Worm (Caenorhabditis elegans) whole organism, young adult: ENCODE results near the gene hmp-1.

ENCODE experiments used
- B0336.3 ChIP-seq: fragments of 200-800 bp; sonication (Bioruptor generic); IDR thresholded peaks from 2 replicates; pipeline ENCODE4 v1.3.6; 2022; ENCODE audit warnings: missing genetic modification characterization, missing compliant biosample characterization
- C06A6.2 ChIP-seq: fragments of 200-800 bp; sonication (Bioruptor generic); conservative IDR thresholded peaks from 2 replicates; pipeline ENCODE4 v1.3.6; 2022; ENCODE audit warnings: missing genetic modification characterization, missing compliant biosample characterization
- F23B12.7 ChIP-seq: sonication (generic microtip); optimal IDR thresholded peaks from 2 replicates; lab custom pipeline; 2017; ENCODE audit warnings: missing genetic modification characterization, mild to moderate bottlenecking, missing compliant biosample characterization, antibody characterized with exemption, moderate library complexity; ENCODE audit not compliant: insufficient read depth
- F33H1.4 ChIP-seq: fragments of 200-800 bp; sonication (Bioruptor generic); IDR thresholded peaks from 2 replicates; pipeline ENCODE4 v1.3.6; 2022; ENCODE audit warnings: missing genetic modification reagents, missing genetic modification characterization, missing compliant biosample characterization
- F49E8.2 ChIP-seq: sonication (generic microtip); optimal IDR thresholded peaks from 3 replicates; lab custom pipeline; 2017; ENCODE audit warnings: missing genetic modification characterization, mild to moderate bottlenecking, missing compliant biosample characterization, antibody characterized with exemption, moderate library complexity; ENCODE audit not compliant: insufficient read depth
- F52B5.7 ChIP-seq: sonication (generic microtip); optimal IDR thresholded peaks from 2 replicates; lab custom pipeline; 2016; ENCODE audit warnings: mild to moderate bottlenecking, missing genetic modification characterization, missing compliant biosample characterization
- F57A8.1 ChIP-seq: fragments of 200-800 bp; sonication (Bioruptor generic); optimal IDR thresholded peaks from 2 replicates; lab custom pipeline; 2018; ENCODE audit warnings: mild to moderate bottlenecking, missing genetic modification characterization, moderate library complexity, missing compliant biosample characterization
- Y67H2A.10 ChIP-seq: fragments of 200-800 bp; sonication (Bioruptor generic); conservative IDR thresholded peaks from 2 replicates; pipeline ENCODE4 v1.3.6; 2022; ENCODE audit warnings: missing genetic modification reagents, missing genetic modification characterization, missing compliant biosample characterization
- Y95B8A.8 ChIP-seq: fragments of 200-800 bp; sonication (Bioruptor generic); IDR thresholded peaks from 2 replicates; pipeline ENCODE4 v1.3.6; 2022; ENCODE audit warnings: missing genetic modification reagents, missing genetic modification characterization, missing compliant biosample characterization
- ZK185.1 ChIP-seq: sonication (generic microtip); optimal IDR thresholded peaks from 2 replicates; lab custom pipeline; 2016; ENCODE audit warnings: mild to moderate bottlenecking, missing genetic modification characterization, missing compliant biosample characterization; ENCODE audit not compliant: poor library complexity, severe bottlenecking
- akir-1 ChIP-seq: fragments of 200-800 bp; sonication (Bioruptor generic); optimal IDR thresholded peaks from 2 replicates; lab custom pipeline; 2018; ENCODE audit warnings: mild to moderate bottlenecking, missing genetic modification characterization, moderate library complexity, missing compliant biosample characterization
- atf-7 ChIP-seq: sonication (generic microtip); optimal IDR thresholded peaks from 2 replicates; lab custom pipeline; 2017; ENCODE audit warnings: mild to moderate bottlenecking, missing genetic modification characterization, missing compliant biosample characterization
- athp-1 ChIP-seq: sonication (generic microtip); optimal IDR thresholded peaks from 2 replicates; lab custom pipeline; 2017; ENCODE audit warnings: mild to moderate bottlenecking, missing genetic modification characterization, missing compliant biosample characterization
- bed-1 ChIP-seq: fragments of 200-800 bp; sonication (Bioruptor generic); IDR thresholded peaks from 2 replicates; pipeline ENCODE4 v1.3.6; 2022; ENCODE audit warnings: missing genetic modification reagents, missing genetic modification characterization, missing compliant biosample characterization
- cebp-1 ChIP-seq, 2 experiments: fragments of 200-800 bp in 1 of 2; sonication (Bioruptor generic) in 1 of 2; sonication (generic microtip) in 1 of 2; IDR thresholded peaks in 1 of 2; optimal IDR thresholded peaks in 1 of 2; 2 replicates each; pipeline versions ENCODE4 v1.3.6 to Lab custom; 2017 to 2022; ENCODE audit warnings: missing compliant biosample characterization in 2 of 2, missing genetic modification characterization in 2 of 2, mild to moderate bottlenecking in 1 of 2, missing genetic modification reagents in 1 of 2, moderate library complexity in 1 of 2
- cebp-2 ChIP-seq: fragments of 200-800 bp; sonication (Bioruptor generic); IDR thresholded peaks from 2 replicates; pipeline ENCODE4 v1.3.6; 2022; ENCODE audit warnings: missing genetic modification characterization, missing compliant biosample characterization
- ceh-27 ChIP-seq: fragments of 200-800 bp; sonication (Bioruptor generic); optimal IDR thresholded peaks from 2 replicates; lab custom pipeline; 2018; ENCODE audit warnings: mild to moderate bottlenecking, missing genetic modification characterization, moderate library complexity, missing compliant biosample characterization
- ceh-79 ChIP-seq: sonication (generic microtip); optimal IDR thresholded peaks from 2 replicates; lab custom pipeline; 2017; ENCODE audit warnings: mild to moderate bottlenecking, missing genetic modification characterization, missing compliant biosample characterization
- chd-7 ChIP-seq: sonication (generic microtip); optimal IDR thresholded peaks from 2 replicates; lab custom pipeline; 2016; ENCODE audit warnings: mild to moderate bottlenecking, missing genetic modification characterization, moderate library complexity, missing compliant biosample characterization
- dox-1 ChIP-seq: fragments of 200-800 bp; sonication (Bioruptor generic); IDR thresholded peaks from 2 replicates; pipeline ENCODE4 v1.3.6; 2022; ENCODE audit warnings: missing genetic modification reagents, missing genetic modification characterization, missing compliant biosample characterization
- egl-44 ChIP-seq: fragments of 200-800 bp; sonication (Bioruptor generic); IDR thresholded peaks from 2 replicates; pipeline ENCODE4 v1.3.6; 2022; ENCODE audit warnings: missing genetic modification reagents, missing genetic modification characterization, missing compliant biosample characterization
- gei-17 ChIP-seq: fragments of 200-800 bp; sonication (Bioruptor generic); optimal IDR thresholded peaks from 2 replicates; lab custom pipeline; 2018; ENCODE audit warnings: mild to moderate bottlenecking, missing genetic modification characterization, missing compliant biosample characterization
- him-1 ChIP-seq: sonication (generic microtip); optimal IDR thresholded peaks from 2 replicates; lab custom pipeline; 2016; ENCODE audit warnings: missing genotype, missing genetic modification reagents, missing genetic modification characterization, missing compliant biosample characterization
- hlh-12 ChIP-seq: sonication (generic microtip); optimal IDR thresholded peaks from 2 replicates; lab custom pipeline; 2016; ENCODE audit warnings: missing genetic modification characterization, missing compliant biosample characterization
- let-607 ChIP-seq, 2 experiments: fragments of 200-800 bp in 1 of 2; sonication (Bioruptor generic) in 1 of 2; sonication (generic microtip) in 1 of 2; optimal IDR thresholded peaks; 2 replicates each; lab custom pipeline; 2016 to 2018; ENCODE audit warnings: mild to moderate bottlenecking in 2 of 2, missing compliant biosample characterization in 2 of 2, missing genetic modification characterization in 2 of 2, moderate library complexity in 2 of 2, missing genotype in 1 of 2
- lin-26 ChIP-seq: fragments of 200-800 bp; sonication (Bioruptor generic); IDR thresholded peaks from 2 replicates; pipeline ENCODE4 v1.3.6; 2022; ENCODE audit warnings: missing genetic modification reagents, missing genetic modification characterization, missing compliant biosample characterization
- mel-28 ChIP-seq: sonication (generic microtip); optimal IDR thresholded peaks from 2 replicates; lab custom pipeline; 2016; ENCODE audit warnings: borderline replicate concordance, mild to moderate bottlenecking, missing genetic modification characterization, missing compliant biosample characterization
- mes-4 ChIP-seq: sonication (generic microtip); optimal IDR thresholded peaks from 2 replicates; lab custom pipeline; 2016; ENCODE audit warnings: missing genotype, missing genetic modification characterization, missing compliant biosample characterization
- mxl-1 ChIP-seq: sonication (generic microtip); optimal IDR thresholded peaks from 2 replicates; lab custom pipeline; 2016; ENCODE audit warnings: missing genetic modification characterization, missing compliant biosample characterization
- nhr-120 ChIP-seq: fragments of 200-800 bp; sonication (Bioruptor generic); IDR thresholded peaks from 2 replicates; pipeline ENCODE4 v1.3.6; 2022; ENCODE audit warnings: missing genetic modification characterization, missing compliant biosample characterization
- nhr-179 ChIP-seq: sonication (generic microtip); optimal IDR thresholded peaks from 2 replicates; lab custom pipeline; 2016; ENCODE audit warnings: mild to moderate bottlenecking, missing genetic modification characterization, missing compliant biosample characterization
- nhr-27 ChIP-seq: fragments of 200-800 bp; sonication (Bioruptor generic); optimal IDR thresholded peaks from 2 replicates; lab custom pipeline; 2018; ENCODE audit warnings: mild to moderate bottlenecking, missing genetic modification characterization, moderate library complexity, missing compliant biosample characterization
- pbrm-1 ChIP-seq: fragments of 200-800 bp; sonication (Bioruptor generic); IDR thresholded peaks from 2 replicates; pipeline ENCODE4 v1.3.6; 2022; ENCODE audit warnings: missing genetic modification reagents, missing genetic modification characterization, missing compliant biosample characterization
- sea-2 ChIP-seq: fragments of 200-800 bp; sonication (Bioruptor generic); IDR thresholded peaks from 2 replicates; pipeline ENCODE4 v1.3.6; 2022; ENCODE audit warnings: missing genetic modification characterization, missing compliant biosample characterization
- snpc-1.1 ChIP-seq: sonication (generic microtip); optimal IDR thresholded peaks from 2 replicates; lab custom pipeline; 2017; ENCODE audit warnings: missing genetic modification characterization, mild to moderate bottlenecking, missing compliant biosample characterization, antibody characterized with exemption, moderate library complexity, missing genotype, missing genetic modification reagents; ENCODE audit not compliant: insufficient read depth
- snpc-1.3 ChIP-seq: sonication (generic microtip); optimal IDR thresholded peaks from 2 replicates; lab custom pipeline; 2017; ENCODE audit warnings: missing genetic modification characterization, mild to moderate bottlenecking, missing compliant biosample characterization, antibody characterized with exemption, moderate library complexity, missing genotype, missing genetic modification reagents; ENCODE audit not compliant: insufficient read depth
- sptf-2 ChIP-seq: fragments of 200-800 bp; sonication (Bioruptor generic); optimal IDR thresholded peaks from 2 replicates; lab custom pipeline; 2018; ENCODE audit warnings: mild to moderate bottlenecking, missing genetic modification characterization, missing compliant biosample characterization
- tbp1 ChIP-seq: fragments of 200-800 bp; sonication (Bioruptor generic); optimal IDR thresholded peaks from 2 replicates; lab custom pipeline; 2018; ENCODE audit warnings: mild to moderate bottlenecking, missing genetic modification characterization, missing compliant biosample characterization
- tbx-9 ChIP-seq: sonication (generic microtip); optimal IDR thresholded peaks from 2 replicates; lab custom pipeline; 2016; ENCODE audit warnings: borderline replicate concordance, missing genetic modification characterization, inconsistent platforms, missing compliant biosample characterization
- unc-62 ChIP-seq: fragments of 150-350 bp; optimal IDR thresholded peaks from 2 replicates; lab custom pipeline; 2014; ENCODE audit warnings: missing biosample characterization, missing genetic modification reagents, missing genetic modification characterization
- zim-3 ChIP-seq: sonication (generic microtip); optimal IDR thresholded peaks from 2 replicates; lab custom pipeline; 2017; ENCODE audit warnings: mild to moderate bottlenecking, missing genetic modification characterization, moderate library complexity, missing compliant biosample characterization
- ztf-18 ChIP-seq: sonication (generic microtip); optimal IDR thresholded peaks from 2 replicates; lab custom pipeline; 2016; ENCODE audit warnings: missing genotype, mild to moderate bottlenecking, missing genetic modification characterization, missing compliant biosample characterization
- ztf-25 ChIP-seq: fragments of 200-800 bp; sonication (Bioruptor generic); IDR thresholded peaks from 2 replicates; pipeline ENCODE4 v1.3.6; 2022; ENCODE audit warnings: missing genetic modification reagents, missing genetic modification characterization, missing compliant biosample characterization
- ztf-6 ChIP-seq: fragments of 200-800 bp; sonication (Bioruptor generic); IDR thresholded peaks from 2 replicates; pipeline ENCODE4 v1.3.6; 2022; ENCODE audit warnings: missing genetic modification reagents, missing genetic modification characterization, missing compliant biosample characterization

The hmp-1 gene

DNA sequence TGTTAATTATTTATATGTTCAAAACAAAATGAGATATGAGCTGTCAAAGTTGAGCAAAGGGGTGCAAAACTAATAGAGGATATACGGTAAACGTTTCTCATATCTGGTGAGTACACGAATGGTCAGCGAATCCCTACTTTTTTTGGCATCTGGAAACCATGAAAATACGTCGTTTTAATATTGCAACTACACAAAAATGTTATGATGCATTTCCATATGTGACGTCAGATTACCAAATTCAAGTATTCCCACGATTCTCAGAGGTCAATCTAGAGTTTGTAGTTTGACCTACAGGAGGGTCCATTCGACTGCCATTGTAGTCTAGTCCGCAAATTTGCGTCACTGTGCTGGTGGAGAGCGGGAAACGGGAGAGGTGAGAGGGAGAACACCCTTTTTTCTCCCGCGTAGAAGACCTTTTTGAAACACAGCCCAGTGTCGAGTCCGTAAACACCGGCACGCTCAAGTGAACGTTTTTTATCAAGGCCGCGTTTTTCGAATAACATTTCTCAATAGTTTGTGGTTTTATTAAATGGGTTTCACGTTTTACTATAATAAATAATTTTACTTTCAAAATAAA is 50.7 kb downstream of the hmp-1 start (continued):
- TF ChIP-seq ZK185.1, result no peak
- no peak for TF ChIP-seq sptf-2
- no peak for TF ChIP-seq Y67H2A.10
- no peak for TF ChIP-seq akir-1 (GFP tag; lab: Kevin White, UChicago)
- TF ChIP-seq ztf-18 (tag; lab: Kevin White, UChicago), result no peak
- TF ChIP-seq cebp-2 (GFP tag; lab: Robert Waterston, UW), result no peak
- TF ChIP-seq snpc-1.1 (tag; lab: Kevin White, UChicago), result no peak
- TF ChIP-seq ceh-79 (tag; lab: Kevin White, UChicago), result no peak
- TF ChIP-seq F49E8.2 (tag; lab: Kevin White, UChicago), result no peak
- peak; percentile 74; the same call in 1 of the 2 replicates for TF ChIP-seq dox-1 (GFP tag; lab: Robert Waterston, UW)
- TF ChIP-seq ceh-27 (GFP tag; lab: Kevin White, UChicago), result peak; percentile 9
- no peak for TF ChIP-seq gei-17 (GFP tag; lab: Kevin White, UChicago)
- TF ChIP-seq snpc-1.3 (tag; lab: Kevin White, UChicago), result no peak
- no peak for TF ChIP-seq ztf-6 (GFP tag; lab: Robert Waterston, UW)
- no peak for TF ChIP-seq F33H1.4 (GFP tag; lab: Robert Waterston, UW)
- no peak for TF ChIP-seq egl-44 (GFP tag; lab: Robert Waterston, UW)
- TF ChIP-seq unc-62 (GFP tag; lab: Kevin White, UChicago), result no peak
- TF ChIP-seq B0336.3, result peak; percentile 43; the same call in 1 of the 2 replicates
- no peak for TF ChIP-seq pbrm-1
- no peak for TF ChIP-seq C06A6.2 (GFP tag; lab: Robert Waterston, UW)
- TF ChIP-seq tbx-9 (tag; lab: Kevin White, UChicago), result no peak
- no peak for TF ChIP-seq mel-28 (tag; lab: Kevin White, UChicago)
- no peak for TF ChIP-seq sea-2 (GFP tag; lab: Robert Waterston, UW)
- TF ChIP-seq ztf-25, result no peak
- TF ChIP-seq bed-1 (GFP tag; lab: Robert Waterston, UW), result no peak
- TF ChIP-seq nhr-27 (tag; lab: Kevin White, UChicago), result no peak
- TF ChIP-seq tbp1, result no peak
- TF ChIP-seq nhr-120 (GFP tag; lab: Robert Waterston, UW), result no peak
- no peak for TF ChIP-seq athp-1 (tag; lab: Kevin White, UChicago)
- TF ChIP-seq F23B12.7, result no peak
- no peak for TF ChIP-seq F57A8.1
- no peak for TF ChIP-seq nhr-179
- TF ChIP-seq F52B5.7 (tag; lab: Kevin White, UChicago), result no peak
- TF ChIP-seq Y95B8A.8 (GFP tag; lab: Robert Waterston, UW), result no peak
- TF ChIP-seq lin-26 (GFP tag; lab: Robert Waterston, UW), result no peak
- TF ChIP-seq chd-7 (tag; lab: Kevin White, UChicago), result no peak
- no peak for TF ChIP-seq atf-7
- TF ChIP-seq zim-3 (tag; lab: Kevin White, UChicago), result no peak
- no peak for TF ChIP-seq him-1 (tag; lab: Kevin White, UChicago)
- TF ChIP-seq let-607 (tag; optimal IDR thresholded peaks at IDR 0.05; lab: Kevin White, UChicago), result no peak
- TF ChIP-seq hlh-12, result no peak
- TF ChIP-seq mes-4 (tag; lab: Kevin White, UChicago), result no peak
- TF ChIP-seq cebp-1 (GFP tag; IDR thresholded peaks at IDR 0.05; lab: Robert Waterston, UW), result no peak
- peak; percentile 45 for TF ChIP-seq cebp-1 (tag; optimal IDR thresholded peaks at IDR 0.05; lab: Kevin White, UChicago)
- no peak for TF ChIP-seq mxl-1 (tag; lab: Kevin White, UChicago)
